2 fruit fly cellular contexts compared by ENCODE assay signal in genomic region chr2L:21970698-21971395, dm6.
A peak's percentile ranks its signal among the peaks of the same experiment; 100 is the strongest.
TF ChIP-seq lines count a peak whose summit lies in the region.

No protein-coding gene starts in this region.

- TF ChIP-seq CTCF in whole organism, embryonic (GFP tag; optimal IDR thresholded peaks at IDR 0.05; lab: Kevin White, UChicago): no peak

TF ChIP-seq in whole organism, embryonic, 481 proteins besides CTCF, POLR2A, EP300 and RAD21:
- TF ChIP-seq Med (GFP tag; lab: Kevin White, UChicago) (peak; percentile 50), CG10543 (GFP tag; optimal IDR thresholded peaks at IDR 0.05; lab: Kevin White, UChicago) (peak; percentile 40), CG2199 (GFP tag; IDR thresholded peaks at IDR 0.05; lab: Robert Waterston, UW) (peak; percentile 14; the same call in 1 of the 3 replicates), Ada2b (GFP tag; IDR thresholded peaks at IDR 0.05; lab: Robert Waterston, UW) (peak; percentile 15; the same call in 1 of the 2 replicates), CG7357 (GFP tag; IDR thresholded peaks at IDR 0.05; lab: Robert Waterston, UW) (no peak), onecut (GFP tag; IDR thresholded peaks at IDR 0.05; lab: Robert Waterston, UW) (peak; percentile 98), CG17385 (GFP tag; optimal IDR thresholded peaks at IDR 0.05; lab: Kevin White, UChicago) (peak; percentile 34), CG13894 (tag; optimal IDR thresholded peaks at IDR 0.05; lab: Kevin White, UChicago) (peak; percentile 13), pros (GFP tag; optimal IDR thresholded peaks at IDR 0.05; lab: Kevin White, UChicago) (peak; percentile 16), Hey (tag; optimal IDR thresholded peaks at IDR 0.05; lab: Kevin White, UChicago) (peak; percentile 58), Asciz (GFP tag; optimal IDR thresholded peaks at IDR 0.05; lab: Kevin White, UChicago) (peak; percentile 51), sens (GFP tag; lab: Kevin White, UChicago) (peak; percentile 64), B-H2 (GFP tag; optimal IDR thresholded peaks at IDR 0.05; lab: Kevin White, UChicago) (no peak), Kr (GFP tag; optimal IDR thresholded peaks at IDR 0.05; lab: Kevin White, UChicago) (peak; percentile 23), Opbp (GFP tag; IDR thresholded peaks at IDR 0.05; lab: Robert Waterston, UW; ENCODE audit: partially characterized antibody) (no peak), CG12071 (GFP tag; optimal IDR thresholded peaks at IDR 0.05; lab: Kevin White, UChicago) (peak; percentile 3), CG5180 (GFP tag; optimal IDR thresholded peaks at IDR 0.05; lab: Kevin White, UChicago) (peak; percentile 70), CG6254 (GFP tag; optimal IDR thresholded peaks at IDR 0.05; lab: Kevin White, UChicago) (peak; percentile 72), inv (GFP tag; IDR thresholded peaks at IDR 0.05; lab: Robert Waterston, UW; ENCODE audit: partially characterized antibody) (no peak), scrt (GFP tag; optimal IDR thresholded peaks at IDR 0.05; lab: Kevin White, UChicago) (peak; percentile 94), Adf1 (GFP tag; IDR thresholded peaks at IDR 0.05; lab: Robert Waterston, UW) (no peak), kah (GFP tag; optimal IDR thresholded peaks at IDR 0.05; lab: Kevin White, UChicago) (peak; percentile 19)

TF ChIP-seq in whole organism, prepupa, 60 proteins besides CTCF, POLR2A, EP300 and RAD21:
- TF ChIP-seq CG10669 (GFP tag; optimal IDR thresholded peaks at IDR 0.05; lab: Kevin White, UChicago) (no peak), Eip78C (GFP tag; lab: Kevin White, UChicago) (peak; percentile 3)
